Worm (Caenorhabditis elegans): ENCODE measurements around the gene F08H9.2.
"Not testable (repeated sequence)": the region's sequence is repeated elsewhere in the genome, so short reads cannot be mapped to it uniquely, and the experiment has no call there.

F08H9.2 gene

ce11 chrV:14462653-14463052, 2.2 kb downstream of the F08H9.2 start:
- no peak for TF ChIP-seq him-1 (tag; optimal IDR thresholded peaks at IDR 0.05)
- no peak for TF ChIP-seq W03F9.2 (tag; optimal IDR thresholded peaks at IDR 0.05)
- TF ChIP-seq dao-5 (tag; optimal IDR thresholded peaks at IDR 0.05): no peak

ce11 chrV:14463087-14463486, 2.6 kb downstream of the F08H9.2 start, which contains the start of gene F08H9.3:
F08H9.3 (minus strand) TSS chrV:14463338.
- not testable (repeated sequence) for TF ChIP-seq him-1, W03F9.2, dao-5 (tag; optimal IDR thresholded peaks at IDR 0.05)

- no peak for TF ChIP-seq W03F9.2 (tag; optimal IDR thresholded peaks at IDR 0.05)
- no peak for TF ChIP-seq him-1 (tag; optimal IDR thresholded peaks at IDR 0.05)
- TF ChIP-seq dao-5 (tag; optimal IDR thresholded peaks at IDR 0.05): no peak
These were observed 3.9 kb downstream of the F08H9.2 start, which contains the start of gene F08H9.4 for ce11 chrV:14464368-14464767. F08H9.4 (minus strand) TSS chrV:14464428.

- TF ChIP-seq W03F9.2 (tag; optimal IDR thresholded peaks at IDR 0.05) (no peak), him-1 (tag; optimal IDR thresholded peaks at IDR 0.05) (no peak), dao-5 (tag; optimal IDR thresholded peaks at IDR 0.05) (no peak)
These were observed 7.9 kb downstream of the F08H9.2 start, which contains the start of gene srz-97 for ce11 chrV:14468196-14468874. srz-97 (minus strand) TSS chrV:14468246.

ce11 chrV:14468931-14469330, 8.5 kb downstream of the F08H9.2 start, which contains the start of gene clec-57:
clec-57 (plus strand) TSS chrV:14469231.
- TF ChIP-seq dao-5 (tag; optimal IDR thresholded peaks at IDR 0.05): no peak
- TF ChIP-seq him-1 (tag; optimal IDR thresholded peaks at IDR 0.05): no peak
- TF ChIP-seq W03F9.2 (tag; optimal IDR thresholded peaks at IDR 0.05): no peak

ce11 chrV:14472229-14472628, 11.8 kb downstream of the F08H9.2 start, which contains the start of gene clec-227:
clec-227 (plus strand) TSS chrV:14472529.
- TF ChIP-seq W03F9.2 (tag; optimal IDR thresholded peaks at IDR 0.05) (no peak), dao-5 (tag; optimal IDR thresholded peaks at IDR 0.05) (no peak), him-1 (tag; optimal IDR thresholded peaks at IDR 0.05) (no peak)

- TF ChIP-seq him-1 (tag; optimal IDR thresholded peaks at IDR 0.05): no peak
- TF ChIP-seq dao-5 (tag; optimal IDR thresholded peaks at IDR 0.05): no peak
- no peak for TF ChIP-seq W03F9.2 (tag; optimal IDR thresholded peaks at IDR 0.05)
These were observed 13.6 kb downstream of the F08H9.2 start, which contains the start of gene clec-56 for ce11 chrV:14474099-14474498. clec-56 (plus strand) TSS chrV:14474399.

- TF ChIP-seq him-1 (tag; optimal IDR thresholded peaks at IDR 0.05) (no peak), dao-5 (tag; optimal IDR thresholded peaks at IDR 0.05) (no peak), W03F9.2 (tag; optimal IDR thresholded peaks at IDR 0.05) (no peak)
These were observed 16.2 kb downstream of the F08H9.2 start, which contains the start of gene clec-54 for ce11 chrV:14476680-14477079. clec-54 (plus strand) TSS chrV:14476903.

- TF ChIP-seq him-1 (tag; optimal IDR thresholded peaks at IDR 0.05): no peak
- TF ChIP-seq dao-5 (tag; optimal IDR thresholded peaks at IDR 0.05): no peak
- no peak for TF ChIP-seq W03F9.2 (tag; optimal IDR thresholded peaks at IDR 0.05)
These were observed 18.5 kb downstream of the F08H9.2 start, which contains the start of gene clec-55 for ce11 chrV:14478979-14479378. clec-55 (plus strand) TSS chrV:14479279.

ce11 chrV:14480533-14480932, 20.1 kb downstream of the F08H9.2 start:
- TF ChIP-seq dao-5 (tag; optimal IDR thresholded peaks at IDR 0.05) (no peak), W03F9.2 (tag; optimal IDR thresholded peaks at IDR 0.05) (no peak), him-1 (tag; optimal IDR thresholded peaks at IDR 0.05) (no peak)

ce11 chrV:14481401-14481800, 20.9 kb downstream of the F08H9.2 start, which contains the start of gene R02D5.7:
R02D5.7 (minus strand) TSS chrV:14481501.
- no peak for TF ChIP-seq dao-5 (tag; optimal IDR thresholded peaks at IDR 0.05)
- no peak for TF ChIP-seq him-1 (tag; optimal IDR thresholded peaks at IDR 0.05)
- TF ChIP-seq W03F9.2 (tag; optimal IDR thresholded peaks at IDR 0.05): no peak

ce11 chrV:14481987-14482386, 21.5 kb downstream of the F08H9.2 start, which contains the start of gene R02D5.10:
R02D5.10 (plus strand) TSS chrV:14482287.
- TF ChIP-seq dao-5 (tag; optimal IDR thresholded peaks at IDR 0.05): no peak
- TF ChIP-seq W03F9.2 (tag; optimal IDR thresholded peaks at IDR 0.05): no peak
- TF ChIP-seq him-1 (tag; optimal IDR thresholded peaks at IDR 0.05): no peak

ce11 chrV:14482728-14483210, 22.3 kb downstream of the F08H9.2 start, which contains the start of gene R02D5.3:
R02D5.3 (plus strand) TSS chrV:14483160.
- TF ChIP-seq W03F9.2 (tag; optimal IDR thresholded peaks at IDR 0.05) (no peak), dao-5 (tag; optimal IDR thresholded peaks at IDR 0.05) (no peak), him-1 (tag; optimal IDR thresholded peaks at IDR 0.05) (no peak)

- TF ChIP-seq him-1 (tag; optimal IDR thresholded peaks at IDR 0.05) (no peak), W03F9.2 (tag; optimal IDR thresholded peaks at IDR 0.05) (no peak), dao-5 (tag; optimal IDR thresholded peaks at IDR 0.05) (no peak)
These were observed 24.1 kb downstream of the F08H9.2 start, which contains the start of gene R02D5.4 for ce11 chrV:14484582-14484981. R02D5.4 (minus strand) TSS chrV:14484682.

Data from whole organism, L4/young adult.